Fruit fly (Drosophila melanogaster): ENCODE results near the gene CG14626.

The CG14626 gene

DNA sequence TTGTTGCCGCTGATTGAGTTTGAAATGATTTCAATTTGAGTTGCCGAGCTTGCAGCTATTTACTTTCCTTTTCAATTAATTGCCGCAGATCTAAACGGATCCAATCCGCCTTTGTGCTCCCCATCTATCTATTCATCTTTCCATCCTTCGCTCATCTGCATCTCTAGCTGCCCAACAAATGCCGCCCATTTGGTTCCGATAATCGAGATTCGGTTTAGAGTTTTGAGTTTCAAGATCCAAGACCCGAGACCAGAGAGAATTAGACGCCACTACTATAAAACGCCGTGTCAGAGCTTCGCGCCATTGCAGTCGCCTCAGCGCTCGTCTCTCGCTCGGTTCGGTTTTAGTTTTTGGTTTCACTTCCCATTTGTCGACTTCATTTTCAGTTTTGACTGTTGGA lies at the start of gene CG14626:
Gene CG14626 (plus strand): TSS at position 301 of the 400 bp plus-strand sequence.
- TF ChIP-seq CG17328 (GFP tag; IDR thresholded peaks at IDR 0.05) (no peak), CG7556 (GFP tag; optimal IDR thresholded peaks at IDR 0.05) (no peak), tll (GFP tag; optimal IDR thresholded peaks at IDR 0.05) (no peak), CG17361 (GFP tag; IDR thresholded peaks at IDR 0.05) (no peak), toy (GFP tag; IDR thresholded peaks at IDR 0.05) (no peak), CG14014 (GFP tag; IDR thresholded peaks at IDR 0.05) (no peak), esg (GFP tag; conservative IDR thresholded peaks at IDR 0.05) (no peak), CG4282 (GFP tag; optimal IDR thresholded peaks at IDR 0.05) (no peak), NC2α (GFP tag; optimal IDR thresholded peaks at IDR 0.05) (no peak), CG11398 (GFP tag; optimal IDR thresholded peaks at IDR 0.05) (no peak), H15 (GFP tag; IDR thresholded peaks at IDR 0.05) (no peak), CG14710 (tag; optimal IDR thresholded peaks at IDR 0.05) (no peak), CG7786 (GFP tag; optimal IDR thresholded peaks at IDR 0.05) (no peak)

DNA sequence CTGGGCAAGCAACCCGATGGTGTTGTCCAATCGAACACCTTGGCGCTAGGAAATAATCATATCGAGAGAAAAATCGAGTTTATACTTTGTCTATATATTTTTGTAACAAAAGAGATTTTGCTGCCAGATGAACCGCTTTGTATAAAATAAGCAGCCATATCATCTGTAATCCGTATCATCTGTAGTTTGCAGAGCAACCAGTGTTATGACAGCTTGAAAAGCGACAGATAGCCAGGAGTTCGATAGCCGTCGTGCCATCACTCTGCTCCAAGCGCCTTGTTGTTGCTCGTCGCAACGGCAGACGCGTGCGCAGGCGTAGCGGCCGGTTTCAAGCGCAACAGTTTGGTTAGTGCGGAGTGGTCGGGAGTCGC lies 49.6 kb upstream of the CG14626 start:
- TF ChIP-seq scrt (GFP tag; optimal IDR thresholded peaks at IDR 0.05) (peak; percentile 74), CG10462 (GFP tag; optimal IDR thresholded peaks at IDR 0.05) (no peak), CG10147 (GFP tag; optimal IDR thresholded peaks at IDR 0.05) (peak; percentile 2), CG7745 (tag; optimal IDR thresholded peaks at IDR 0.05) (no peak), bowl (GFP tag; IDR thresholded peaks at IDR 0.05) (no peak), ewg (GFP tag; optimal IDR thresholded peaks at IDR 0.05) (peak; percentile 72), CG2678 (tag; optimal IDR thresholded peaks at IDR 0.05) (peak; percentile 48), CG11504 (tag; optimal IDR thresholded peaks at IDR 0.05) (peak; percentile 36), CG5953 (GFP tag; IDR thresholded peaks at IDR 0.05) (no peak), Side (GFP tag; optimal IDR thresholded peaks at IDR 0.05) (peak; percentile 13), CG10543 (GFP tag; optimal IDR thresholded peaks at IDR 0.05) (no peak), CG8290 (GFP tag; optimal IDR thresholded peaks at IDR 0.05) (no peak), CG8290 (tag; optimal IDR thresholded peaks at IDR 0.05) (peak in 1 of 2 experiments; percentile 1), chif (GFP tag; optimal IDR thresholded peaks at IDR 0.05) (peak in 1 of 2 experiments; percentile 8), Deaf1 (tag; optimal IDR thresholded peaks at IDR 0.05) (peak; percentile 18), CG12942 (GFP tag; optimal IDR thresholded peaks at IDR 0.05) (no peak), Pdp1 (GFP tag; optimal IDR thresholded peaks at IDR 0.05) (peak; percentile 13 to 37), Hr51 (GFP tag; optimal IDR thresholded peaks at IDR 0.05) (peak in 1 of 2 experiments; percentile 31), CG10979 (tag; optimal IDR thresholded peaks at IDR 0.05) (peak; percentile 17), dmrt99B (tag; optimal IDR thresholded peaks at IDR 0.05) (peak; percentile 19), CG12391 (tag; optimal IDR thresholded peaks at IDR 0.05) (peak; percentile 6), CG5180 (GFP tag; optimal IDR thresholded peaks at IDR 0.05) (peak; percentile 100), nerfin-1 (tag; optimal IDR thresholded peaks at IDR 0.05) (peak; percentile 6), cwo (GFP tag; optimal IDR thresholded peaks at IDR 0.05) (no peak), Aef1 (GFP tag; IDR thresholded peaks at IDR 0.05) (0 out of 3 replicates have a peak, but pooled peaks have one; percentile 25), BEAF-32 (GFP tag; optimal IDR thresholded peaks at IDR 0.05) (no peak), HLHmδ (GFP tag; optimal IDR thresholded peaks at IDR 0.05) (no peak), CG18599 (GFP tag; optimal IDR thresholded peaks at IDR 0.05) (peak; percentile 32), gem (tag; optimal IDR thresholded peaks at IDR 0.05) (peak; percentile 23), nmo (GFP tag; optimal IDR thresholded peaks at IDR 0.05) (peak; percentile 11), unpg (GFP tag; optimal IDR thresholded peaks at IDR 0.05) (peak; percentile 14), CG3726 (GFP tag; IDR thresholded peaks at IDR 0.05) (no peak), Drgx (GFP tag; IDR thresholded peaks at IDR 0.05) (no peak), CG9932 (GFP tag; IDR thresholded peaks at IDR 0.05) (peak; percentile 39), Meics (GFP tag; optimal IDR thresholded peaks at IDR 0.05) (peak; percentile 36), Atf6 (GFP tag; IDR thresholded peaks at IDR 0.05) (peak; percentile 38; the same call in 1 of the 2 replicates), CG8924 (tag; optimal IDR thresholded peaks at IDR 0.05) (no peak)

Data from whole organism, embryonic.